Fruit fly (Drosophila melanogaster) whole organism, prepupa: ENCODE results near the gene mey.

Source experiments
- CG1621 ChIP-seq: fragments of 200-800 bp; sonication (Bioruptor generic); optimal IDR thresholded peaks from 3 replicates; lab custom pipeline; 2018; ENCODE audit warnings: missing biosample characterization, mild to moderate bottlenecking, missing genetic modification characterization
- CG3919 ChIP-seq: fragments of 200-800 bp; sonication (Bioruptor generic); optimal IDR thresholded peaks from 3 replicates; lab custom pipeline; 2016; ENCODE audit warnings: missing biosample characterization, missing genetic modification characterization
- CG6854 ChIP-seq: fragments of 200-800 bp; sonication (Bioruptor generic); optimal IDR thresholded peaks from 2 replicates; lab custom pipeline; 2017; ENCODE audit warnings: missing biosample characterization, mild to moderate bottlenecking, missing genetic modification characterization
- CG8119 ChIP-seq: fragments of 200-800 bp; sonication (Bioruptor generic); IDR thresholded peaks from 3 replicates; pipeline ENCODE4 v1.3.6; 2022; ENCODE audit warnings: missing biosample characterization, missing genetic modification characterization
- CG8319 ChIP-seq: fragments of 200-800 bp; sonication (Bioruptor generic); optimal IDR thresholded peaks from 3 replicates; lab custom pipeline; 2016; ENCODE audit warnings: missing biosample characterization, missing genetic modification characterization
- Ets21C ChIP-seq: fragments of 200-800 bp; sonication (Bioruptor generic); optimal IDR thresholded peaks from 3 replicates; lab custom pipeline; 2016; ENCODE audit warnings: missing biosample characterization, missing genetic modification characterization
- Met ChIP-seq: fragments of 200-800 bp; sonication (Bioruptor generic); optimal IDR thresholded peaks from 3 replicates; lab custom pipeline; 2016; ENCODE audit warnings: missing biosample characterization, missing genetic modification characterization
- OdsH ChIP-seq: fragments of 200-800 bp; sonication (Bioruptor generic); optimal IDR thresholded peaks from 3 replicates; lab custom pipeline; 2016; ENCODE audit warnings: missing biosample characterization, missing genetic modification characterization
- acj6 ChIP-seq: fragments of 200-800 bp; sonication (Bioruptor generic); optimal IDR thresholded peaks from 3 replicates; lab custom pipeline; 2016; ENCODE audit warnings: missing biosample characterization, missing genetic modification characterization
- dac ChIP-seq: fragments of 200-800 bp; sonication (Bioruptor generic); optimal IDR thresholded peaks from 2 replicates; lab custom pipeline; 2017; ENCODE audit warnings: missing biosample characterization, mild to moderate bottlenecking, missing genetic modification characterization
- net ChIP-seq: fragments of 200-800 bp; sonication (Bioruptor generic); optimal IDR thresholded peaks from 3 replicates; lab custom pipeline; 2016; ENCODE audit warnings: missing biosample characterization, missing genetic modification characterization

DNA sequence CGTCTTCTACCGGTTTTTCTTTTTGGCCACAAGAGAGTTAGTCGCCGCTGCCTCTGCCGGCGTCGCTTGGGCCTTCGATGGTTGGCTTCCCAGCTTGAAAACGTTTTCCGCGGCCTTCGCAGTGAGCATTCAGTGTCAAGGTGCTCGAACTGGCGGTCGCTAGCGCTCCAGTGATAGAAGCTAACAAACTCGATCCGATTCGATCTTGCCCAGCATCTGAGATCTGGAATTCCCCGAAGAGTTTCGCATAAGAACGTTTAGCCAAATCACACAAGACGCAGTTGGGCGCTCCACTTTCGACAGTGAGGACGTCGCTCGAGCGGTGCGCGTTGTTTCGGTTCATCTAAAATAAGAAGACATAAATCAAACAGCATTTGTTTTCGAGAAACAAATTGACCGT is at the start of gene mey:
- TF ChIP-seq net (GFP tag; lab: Kevin White, UChicago), result no peak
- TF ChIP-seq dac (GFP tag; lab: Kevin White, UChicago), result no peak
- TF ChIP-seq CG8119 (GFP tag; lab: Robert Waterston, UW), result no peak
- TF ChIP-seq Ets21C, result no peak
- TF ChIP-seq CG8319, result no peak
- no peak for TF ChIP-seq CG1621 (tag; lab: Kevin White, UChicago)
- no peak for TF ChIP-seq CG6854 (GFP tag; lab: Kevin White, UChicago)
- TF ChIP-seq Met (GFP tag; lab: Kevin White, UChicago), result no peak
- TF ChIP-seq CG3919 (GFP tag; lab: Kevin White, UChicago), result no peak
- no peak for TF ChIP-seq acj6 (GFP tag; lab: Kevin White, UChicago)
- TF ChIP-seq OdsH, result no peak
